Worm (Caenorhabditis elegans) whole organism, L1 larva: ENCODE data around the gene srw-71.

ENCODE experiments used
- C16A3.4 ChIP-seq: fragments of 150-350 bp; optimal IDR thresholded peaks from 2 replicates; lab custom pipeline; 2014; ENCODE audit warnings: missing biosample characterization, missing genetic modification characterization
- C34B4.2 ChIP-seq: sonication (generic microtip); optimal IDR thresholded peaks from 2 replicates; lab custom pipeline; 2017; ENCODE audit warnings: mild to moderate bottlenecking, missing genetic modification characterization, missing compliant biosample characterization
- Y116A8C.19 ChIP-seq: sonication (generic microtip); optimal IDR thresholded peaks from 2 replicates; lab custom pipeline; 2016; ENCODE audit warnings: missing compliant biosample characterization, missing genetic modification characterization, borderline replicate concordance
- ama-1 ChIP-seq: fragments of 150-350 bp; optimal IDR thresholded peaks from 2 replicates; lab custom pipeline; 2014
- ceh-8 ChIP-seq: fragments of 200-800 bp; sonication (Bioruptor generic); optimal IDR thresholded peaks from 2 replicates; lab custom pipeline; 2018; ENCODE audit warnings: mild to moderate bottlenecking, missing genetic modification characterization, moderate library complexity, missing compliant biosample characterization
- ceh-90 ChIP-seq: sonication (generic microtip); optimal IDR thresholded peaks from 2 replicates; lab custom pipeline; 2016; ENCODE audit warnings: missing genetic modification characterization, missing compliant biosample characterization
- dpl-1 ChIP-seq, 3 experiments: fragments of 150-350 bp in 2 of 3; sonication (generic microtip) in 1 of 3; optimal IDR thresholded peaks; 2 replicates each; lab custom pipeline; 2014 to 2017; ENCODE audit warnings: missing biosample characterization in 3 of 3, missing genetic modification characterization in 3 of 3, missing genetic modification reagents in 3 of 3
- dsc-1 ChIP-seq: sonication (generic microtip); optimal IDR thresholded peaks from 2 replicates; lab custom pipeline; 2016; ENCODE audit warnings: mild to moderate bottlenecking, missing genetic modification characterization, missing compliant biosample characterization
- efl-1 ChIP-seq, 4 experiments: fragments of 150-350 bp; optimal IDR thresholded peaks in 3 of 4; peaks in 1 of 4; 1 replicate in 1 of 4; 2 replicates in 3 of 4; lab custom pipeline; 2014; ENCODE audit warnings: missing biosample characterization in 2 of 4, missing genetic modification characterization in 2 of 4, missing genetic modification reagents in 2 of 4
- efl-3 ChIP-seq: fragments of 200-800 bp; sonication (Bioruptor generic); optimal IDR thresholded peaks from 2 replicates; lab custom pipeline; 2018; ENCODE audit warnings: mild to moderate bottlenecking, missing genetic modification characterization, missing compliant biosample characterization
- elt-2 ChIP-seq: sonication (generic microtip); optimal IDR thresholded peaks from 2 replicates; lab custom pipeline; 2016; ENCODE audit warnings: missing genetic modification characterization, mild to moderate bottlenecking, inconsistent platforms, missing compliant biosample characterization, missing genetic modification reagents
- ets-5 ChIP-seq: fragments of 200-800 bp; sonication (Bioruptor generic); IDR thresholded peaks from 2 replicates; pipeline ENCODE4 v1.3.6; 2022; ENCODE audit warnings: missing genetic modification characterization, missing compliant biosample characterization
- fkh-4 ChIP-seq: sonication (generic microtip); optimal IDR thresholded peaks from 2 replicates; lab custom pipeline; 2016; ENCODE audit warnings: missing compliant biosample characterization, missing genetic modification characterization, borderline replicate concordance
- fkh-8 ChIP-seq: sonication (generic microtip); optimal IDR thresholded peaks from 2 replicates; lab custom pipeline; 2016; ENCODE audit warnings: mild to moderate bottlenecking, missing genetic modification characterization, missing compliant biosample characterization
- grh-1 ChIP-seq: fragments of 200-800 bp; sonication (Bioruptor generic); IDR thresholded peaks from 2 replicates; pipeline ENCODE4 v1.3.6; 2022; ENCODE audit warnings: missing genetic modification reagents, missing genetic modification characterization, missing compliant biosample characterization
- hlh-17 ChIP-seq: fragments of 200-800 bp; sonication (Bioruptor generic); optimal IDR thresholded peaks from 2 replicates; lab custom pipeline; 2018; ENCODE audit warnings: missing genetic modification characterization, mild to moderate bottlenecking, missing compliant biosample characterization, moderate library complexity, borderline replicate concordance
- hpl-2 ChIP-seq: fragments of 150-350 bp; optimal IDR thresholded peaks from 2 replicates; lab custom pipeline; 2014; ENCODE audit warnings: missing biosample characterization, missing genetic modification reagents, missing genetic modification characterization
- irx-1 ChIP-seq: sonication (generic microtip); optimal IDR thresholded peaks from 2 replicates; lab custom pipeline; 2016; ENCODE audit warnings: missing genetic modification characterization, missing compliant biosample characterization
- isw-1 ChIP-seq: fragments of 200-800 bp; sonication (Bioruptor generic); IDR thresholded peaks from 2 replicates; pipeline ENCODE4 v1.3.6; 2022; ENCODE audit warnings: missing genetic modification characterization, missing compliant biosample characterization
- lin-13 ChIP-seq: fragments of 150-350 bp; optimal IDR thresholded peaks from 2 replicates; lab custom pipeline; 2014; ENCODE audit warnings: missing biosample characterization, missing genetic modification reagents, missing genetic modification characterization
- lin-15B ChIP-seq: fragments of 150-350 bp; sonication (generic microtip); optimal IDR thresholded peaks from 3 replicates; lab custom pipeline; 2014; ENCODE audit warnings: missing biosample characterization, missing genetic modification characterization
- lin-35 ChIP-seq, 2 experiments: fragments of 150-350 bp; optimal IDR thresholded peaks; 2 replicates each; lab custom pipeline; 2014; ENCODE audit warnings: missing biosample characterization in 2 of 2, missing genetic modification characterization in 2 of 2, missing genetic modification reagents in 2 of 2
- lin-39 ChIP-seq: fragments of 150-350 bp; optimal IDR thresholded peaks from 2 replicates; lab custom pipeline; 2014; ENCODE audit warnings: missing biosample characterization, missing genetic modification reagents, missing genetic modification characterization
- lir-3 ChIP-seq: sonication (generic microtip); optimal IDR thresholded peaks from 2 replicates; lab custom pipeline; 2016; ENCODE audit warnings: mild to moderate bottlenecking, missing genetic modification characterization, moderate library complexity, missing compliant biosample characterization; ENCODE audit not compliant: poor library complexity
- lsy-2 ChIP-seq, 2 experiments: fragments of 150-350 bp; optimal IDR thresholded peaks; 2 replicates each; lab custom pipeline; 2014; ENCODE audit warnings: missing biosample characterization in 2 of 2, missing genetic modification characterization in 2 of 2
- mab-9 ChIP-seq: fragments of 200-800 bp; sonication (Bioruptor generic); IDR thresholded peaks from 2 replicates; pipeline ENCODE4 v1.3.6; 2022; ENCODE audit warnings: missing genetic modification reagents, missing genetic modification characterization, missing compliant biosample characterization
- mdl-1 ChIP-seq, 2 experiments: fragments of 150-350 bp; optimal IDR thresholded peaks; 2 replicates each; lab custom pipeline; 2014 to 2017; ENCODE audit warnings: missing biosample characterization in 2 of 2, missing genetic modification characterization in 2 of 2, inconsistent platforms in 1 of 2
- nhr-11 ChIP-seq: fragments of 150-350 bp; optimal IDR thresholded peaks from 2 replicates; lab custom pipeline; 2014; ENCODE audit warnings: missing biosample characterization, missing genetic modification characterization
- nhr-19 ChIP-seq: fragments of 200-800 bp; sonication (Bioruptor generic); conservative IDR thresholded peaks from 2 replicates; pipeline ENCODE4 v1.3.6; 2022; ENCODE audit warnings: missing genetic modification characterization, missing compliant biosample characterization
- nhr-76 ChIP-seq: sonication (generic microtip); optimal IDR thresholded peaks from 2 replicates; lab custom pipeline; 2017; ENCODE audit warnings: missing biosample characterization, missing genetic modification characterization
- nhr-77 ChIP-seq: fragments of 150-350 bp; optimal IDR thresholded peaks from 2 replicates; lab custom pipeline; 2014; ENCODE audit warnings: missing biosample characterization, missing genetic modification characterization
- nhr-90 ChIP-seq: sonication (generic microtip); optimal IDR thresholded peaks from 2 replicates; lab custom pipeline; 2016; ENCODE audit warnings: mild to moderate bottlenecking, missing genetic modification characterization, missing compliant biosample characterization; ENCODE audit not compliant: poor library complexity
- pqm-1 ChIP-seq: sonication (generic microtip); optimal IDR thresholded peaks from 3 replicates; lab custom pipeline; 2017; ENCODE audit warnings: missing biosample characterization, missing genetic modification characterization
- rnt-1 ChIP-seq: sonication (generic microtip); optimal IDR thresholded peaks from 2 replicates; lab custom pipeline; 2016; ENCODE audit warnings: mild to moderate bottlenecking, missing genetic modification characterization, moderate library complexity, missing compliant biosample characterization
- skn-1 ChIP-seq: fragments of 150-350 bp; optimal IDR thresholded peaks from 2 replicates; lab custom pipeline; 2014; ENCODE audit warnings: missing biosample characterization, missing genetic modification characterization
- snpc-4 ChIP-seq: fragments of 150-350 bp; optimal IDR thresholded peaks from 2 replicates; lab custom pipeline; 2014; ENCODE audit warnings: missing biosample characterization, missing genetic modification characterization
- snu-23 ChIP-seq: sonication (generic microtip); optimal IDR thresholded peaks from 2 replicates; lab custom pipeline; 2016; ENCODE audit warnings: missing genetic modification characterization, missing compliant biosample characterization
- sox-4 ChIP-seq: sonication (generic microtip); optimal IDR thresholded peaks from 2 replicates; lab custom pipeline; 2016; ENCODE audit warnings: missing genetic modification characterization, missing compliant biosample characterization
- tbx-2 ChIP-seq: sonication (generic microtip); optimal IDR thresholded peaks from 2 replicates; lab custom pipeline; 2016; ENCODE audit warnings: missing genetic modification characterization, missing compliant biosample characterization
- tlp-1 ChIP-seq: fragments of 150-350 bp; optimal IDR thresholded peaks from 2 replicates; lab custom pipeline; 2014; ENCODE audit warnings: missing biosample characterization, missing genetic modification characterization
- unc-130 ChIP-seq: fragments of 150-350 bp; optimal IDR thresholded peaks from 2 replicates; lab custom pipeline; 2017; ENCODE audit warnings: missing biosample characterization, missing genetic modification characterization, inconsistent platforms
- unc-62 ChIP-seq: fragments of 150-350 bp; optimal IDR thresholded peaks from 2 replicates; lab custom pipeline; 2014; ENCODE audit warnings: missing biosample characterization, missing genetic modification reagents, missing genetic modification characterization
- unc-98 ChIP-seq: fragments of 200-800 bp; sonication (Bioruptor generic); IDR thresholded peaks from 2 replicates; pipeline ENCODE4 v1.3.6; 2022; ENCODE audit warnings: missing genetic modification characterization, missing compliant biosample characterization
- vab-15 ChIP-seq: sonication (generic microtip); optimal IDR thresholded peaks from 2 replicates; lab custom pipeline; 2017; ENCODE audit warnings: missing genotype, mild to moderate bottlenecking, missing genetic modification characterization, missing compliant biosample characterization
- zag-1 ChIP-seq: fragments of 150-350 bp; optimal IDR thresholded peaks from 2 replicates; lab custom pipeline; 2014; ENCODE audit warnings: missing biosample characterization, missing genetic modification characterization
- zip-4 ChIP-seq: fragments of 200-800 bp; sonication (Bioruptor generic); optimal IDR thresholded peaks from 2 replicates; lab custom pipeline; 2018; ENCODE audit warnings: mild to moderate bottlenecking, missing genetic modification characterization, moderate library complexity, missing compliant biosample characterization

Gene srw-71

ce11 chrV:7415780-7416428 is 15.0 kb downstream of the srw-71 start, which contains the start of gene F18E3.13 (continued):
- TF ChIP-seq zip-4 = no peak
- no peak for TF ChIP-seq ceh-90 (tag; lab: Kevin White, UChicago)
- TF ChIP-seq tlp-1 (tag; lab: Kevin White, UChicago) = no peak
- TF ChIP-seq nhr-77 = no peak
- TF ChIP-seq ceh-8 (GFP tag; lab: Kevin White, UChicago) = no peak
- no peak for TF ChIP-seq C34B4.2
- TF ChIP-seq lin-15B = no peak
- TF ChIP-seq snpc-4 (tag; lab: Kevin White, UChicago) = no peak
- TF ChIP-seq hlh-17 (GFP tag; lab: Kevin White, UChicago) = no peak
- TF ChIP-seq ets-5 (GFP tag; lab: Robert Waterston, UW) = no peak
- TF ChIP-seq unc-130 (tag; lab: Kevin White, UChicago) = peak; percentile 32
- no peak for TF ChIP-seq sox-4 (tag; lab: Kevin White, UChicago)
- peak in 1 of 2 experiments; percentile 83 for TF ChIP-seq mdl-1 (tag; optimal IDR thresholded peaks at IDR 0.05; lab: Kevin White, UChicago)
- no peak for TF ChIP-seq ama-1
- no peak for TF ChIP-seq irx-1 (tag; lab: Kevin White, UChicago)
- no peak for TF ChIP-seq nhr-11 (tag; lab: Kevin White, UChicago)

ce11 chrV:7414909-7415308 is 16.0 kb downstream of the srw-71 start, which contains the start of gene F18E3.12:
F18E3.12 (plus strand) TSS chrV:7414985.
- TF ChIP-seq lin-35 (GFP tag; optimal IDR thresholded peaks at IDR 0.05; lab: Kevin White, UChicago) = peak in 1 of 2 experiments; percentile 12
- TF ChIP-seq zip-4 = no peak

DNA sequence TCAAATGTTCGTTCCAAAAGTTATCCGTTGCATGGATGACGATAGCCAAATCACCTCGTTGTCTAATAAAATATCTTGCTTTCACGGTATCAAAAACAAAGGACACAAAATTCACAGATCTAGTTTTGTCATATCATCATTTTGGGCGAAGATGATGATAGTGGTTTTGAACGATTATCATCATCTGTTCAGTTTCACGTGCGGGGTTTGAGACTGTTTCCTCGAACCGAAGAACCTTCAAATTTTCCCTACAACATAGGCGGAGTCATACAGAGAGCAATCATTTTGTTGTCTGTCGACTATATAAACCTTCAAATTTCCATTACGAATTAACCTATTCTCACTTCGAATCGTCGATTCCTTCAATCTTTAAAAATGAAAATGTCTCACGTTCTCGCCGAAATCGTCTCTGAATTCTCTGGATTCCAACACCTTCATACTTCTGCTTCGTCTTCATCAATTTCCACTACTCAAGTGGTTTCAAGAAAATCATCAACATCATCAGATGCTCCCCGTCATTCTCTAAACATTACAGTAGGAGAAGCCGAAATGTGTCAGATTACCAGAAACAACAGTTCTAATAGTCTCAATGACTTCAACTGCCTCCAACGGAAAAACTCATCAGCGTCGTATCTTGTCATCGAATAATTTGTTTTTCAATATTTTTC is 17.7 kb downstream of the srw-71 start, which contains the start of gene F18E3.11:
F18E3.11 (plus strand) TSS at position 376 of the 668 bp plus-strand sequence.
- TF ChIP-seq zip-4 (no peak), grh-1 (GFP tag; lab: Robert Waterston, UW) (0 out of 2 replicates have a peak, but pooled peaks have one; percentile 26), lir-3 (tag; lab: Kevin White, UChicago) (no peak), pqm-1 (tag; lab: Kevin White, UChicago) (no peak), snu-23 (GFP tag; lab: Kevin White, UChicago) (peak; percentile 69), fkh-4 (tag; lab: Kevin White, UChicago) (no peak), lin-13 (no peak), hpl-2 (GFP tag; lab: Kevin White, UChicago) (no peak), dsc-1 (no peak), vab-15 (tag; lab: Kevin White, UChicago) (no peak), rnt-1 (no peak), dpl-1 (GFP tag; optimal IDR thresholded peaks at IDR 0.05; lab: Kevin White, UChicago) (no peak), nhr-76 (tag; lab: Kevin White, UChicago) (no peak), tlp-1 (tag; lab: Kevin White, UChicago) (no peak), isw-1 (no peak), skn-1 (tag; lab: Kevin White, UChicago) (peak; percentile 87), elt-2 (tag; lab: Kevin White, UChicago) (no peak), nhr-19 (GFP tag; lab: Robert Waterston, UW) (peak; percentile 86), lin-15B (no peak), efl-1 (optimal IDR thresholded peaks at IDR 0.05; lab: Kevin White, UChicago) (no peak), efl-1 (GFP tag; optimal IDR thresholded peaks at IDR 0.05 in 1 of 2; lab: Kevin White, UChicago) (peak in 1 of 2 experiments; percentile 91), lin-39 (tag; lab: Kevin White, UChicago) (no peak), mab-9 (GFP tag; lab: Robert Waterston, UW) (no peak), tbx-2 (tag; lab: Kevin White, UChicago) (peak; percentile 47), fkh-8 (tag; lab: Kevin White, UChicago) (no peak), nhr-90 (tag; lab: Kevin White, UChicago) (no peak), C16A3.4 (tag; lab: Kevin White, UChicago) (no peak), zag-1 (tag; lab: Kevin White, UChicago) (no peak), ama-1 (no peak), hlh-17 (GFP tag; lab: Kevin White, UChicago) (no peak), ceh-8 (GFP tag; lab: Kevin White, UChicago) (no peak), unc-98 (GFP tag; lab: Robert Waterston, UW) (no peak), irx-1 (tag; lab: Kevin White, UChicago) (no peak), unc-62 (GFP tag; lab: Kevin White, UChicago) (no peak), efl-3 (GFP tag; lab: Kevin White, UChicago) (no peak), Y116A8C.19 (tag; lab: Kevin White, UChicago) (no peak), lsy-2 (tag; optimal IDR thresholded peaks at IDR 0.05; lab: Kevin White, UChicago) (no peak)
